Worm (Caenorhabditis elegans): Measurements from ENCODE around the gene F19B6.10.
A peak's percentile ranks its signal among the peaks of the same experiment; 100 is the strongest.

Gene F19B6.10

DNA sequence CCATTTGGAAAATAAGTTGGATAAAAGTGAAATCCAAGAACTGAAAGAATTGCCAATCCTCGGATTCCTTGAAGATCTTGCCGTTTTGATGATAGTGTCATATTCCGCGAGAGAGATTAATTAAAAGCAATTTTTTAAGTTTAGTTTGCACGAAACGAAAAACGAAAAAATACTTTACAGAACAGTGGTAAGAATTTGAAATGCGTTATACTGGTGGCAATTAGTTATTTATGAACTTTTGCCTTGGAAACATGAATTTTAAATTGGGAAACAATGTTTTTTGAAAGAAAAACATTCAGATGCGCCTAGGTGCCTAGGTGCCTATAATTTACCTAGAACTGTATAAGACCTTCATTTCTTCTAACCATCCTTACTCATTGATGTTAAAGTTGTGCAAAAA lies 29.3 kb upstream of the F19B6.10 start, which contains the start of gene oac-57:
Gene oac-57, minus strand, starts transcription at position 101 of the 400 bp plus-strand sequence.
- TF ChIP-seq nhr-80 (tag; optimal IDR thresholded peaks at IDR 0.05) (no peak), zfh-2 (GFP tag; conservative IDR thresholded peaks at IDR 0.05) (no peak), lin-26 (GFP tag; IDR thresholded peaks at IDR 0.05) (no peak), Y56A3A.18 (GFP tag; IDR thresholded peaks at IDR 0.05) (no peak), ceh-27 (GFP tag; optimal IDR thresholded peaks at IDR 0.05) (no peak), sptf-2 (GFP tag; optimal IDR thresholded peaks at IDR 0.05) (no peak), nhr-179 (tag; optimal IDR thresholded peaks at IDR 0.05) (no peak), dpff-1 (tag; optimal IDR thresholded peaks at IDR 0.05) (no peak), attf-5 (GFP tag; optimal IDR thresholded peaks at IDR 0.05) (no peak), Y67H2A.10 (GFP tag; conservative IDR thresholded peaks at IDR 0.05) (no peak), rec-8 (tag; optimal IDR thresholded peaks at IDR 0.05) (no peak)

DNA sequence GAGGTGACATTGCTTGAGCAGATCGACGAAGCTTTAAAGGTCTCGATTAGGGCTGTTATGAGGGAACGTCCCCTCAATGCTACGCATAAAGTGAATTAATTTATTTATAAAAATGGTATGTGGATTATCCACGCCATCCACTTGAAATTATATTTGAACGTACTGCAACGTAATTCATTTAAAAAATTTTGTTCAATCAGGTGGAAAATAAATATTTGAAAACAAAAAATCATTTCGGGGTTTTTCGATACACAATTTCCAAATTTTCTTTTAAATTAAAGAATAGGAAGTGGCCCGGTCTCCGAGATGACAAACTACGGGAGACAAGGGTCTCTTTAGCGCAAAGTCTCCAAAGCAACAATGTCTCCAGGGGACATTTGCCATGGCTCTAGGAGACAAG lies 25.4 kb upstream of the F19B6.10 start, which contains the start of gene oac-58:
Gene oac-58, minus strand, starts transcription at position 101 of the 400 bp plus-strand sequence.
- TF ChIP-seq F39B2.1 (GFP tag; IDR thresholded peaks at IDR 0.05) (no peak), aptf-2 (GFP tag; conservative IDR thresholded peaks at IDR 0.05) (no peak), madf-10 (tag; optimal IDR thresholded peaks at IDR 0.05) (no peak), F49E8.2 (tag; optimal IDR thresholded peaks at IDR 0.05; ENCODE audit: insufficient read depth) (no peak), unc-62 (GFP tag; optimal IDR thresholded peaks at IDR 0.05) (no peak), repo-1 (tag; optimal IDR thresholded peaks at IDR 0.05) (no peak), ets-4 (GFP tag; optimal IDR thresholded peaks at IDR 0.05) (no peak), ceh-58 (GFP tag; IDR thresholded peaks at IDR 0.05) (no peak), ztf-6 (GFP tag; IDR thresholded peaks at IDR 0.05) (no peak), ama-1 (optimal IDR thresholded peaks at IDR 0.05) (no peak), ama-1 (GFP tag; optimal IDR thresholded peaks at IDR 0.05) (no peak), sdz-38 (tag; optimal IDR thresholded peaks at IDR 0.05) (no peak), hmg-20 (GFP tag; IDR thresholded peaks at IDR 0.05) (no peak), ccch-3 (GFP tag; optimal IDR thresholded peaks at IDR 0.05) (no peak), F23B12.7 (tag; optimal IDR thresholded peaks at IDR 0.05; ENCODE audit: insufficient read depth) (no peak)

- 0 out of 2 replicates have a peak, but pooled peaks have one; percentile 10 for TF ChIP-seq F39B2.1 (GFP tag; IDR thresholded peaks at IDR 0.05)
Observed at ce11 chrIV:12326932-12327331, 10.1 kb upstream of the F19B6.10 start, which contains the start of gene F19B6.3. F19B6.3 (plus strand) TSS chrIV:12327232.

- no peak for TF ChIP-seq ceh-40 (GFP tag; IDR thresholded peaks at IDR 0.05)
- peak; percentile 20 for TF ChIP-seq F23B12.7 (tag; optimal IDR thresholded peaks at IDR 0.05; ENCODE audit: insufficient read depth)
- no peak for TF ChIP-seq mes-4 (tag; optimal IDR thresholded peaks at IDR 0.05)
- TF ChIP-seq D2030.7 (GFP tag; IDR thresholded peaks at IDR 0.05) = no peak
- no peak for TF ChIP-seq F37B4.10 (GFP tag; IDR thresholded peaks at IDR 0.05)
- no peak for TF ChIP-seq F49E8.2 (tag; optimal IDR thresholded peaks at IDR 0.05; ENCODE audit: insufficient read depth)
- no peak for TF ChIP-seq ceh-58 (GFP tag; IDR thresholded peaks at IDR 0.05)
- TF ChIP-seq F22D6.2 (tag; optimal IDR thresholded peaks at IDR 0.05) = no peak
- TF ChIP-seq him-1 (tag; optimal IDR thresholded peaks at IDR 0.05) = no peak
- TF ChIP-seq athp-1 (tag; optimal IDR thresholded peaks at IDR 0.05) = no peak
- no peak for TF ChIP-seq cebp-1 (GFP tag; IDR thresholded peaks at IDR 0.05)
- peak; percentile 24 for TF ChIP-seq cebp-1 (tag; optimal IDR thresholded peaks at IDR 0.05)
- TF ChIP-seq C06A6.2 (GFP tag; conservative IDR thresholded peaks at IDR 0.05) = no peak
- no peak for TF ChIP-seq lin-35 (GFP tag; optimal IDR thresholded peaks at IDR 0.05)
- no peak for TF ChIP-seq chd-7 (tag; optimal IDR thresholded peaks at IDR 0.05)
- no peak for TF ChIP-seq snpc-1.1 (tag; optimal IDR thresholded peaks at IDR 0.05; ENCODE audit: insufficient read depth)
- peak; percentile 2 for TF ChIP-seq lin-54 (GFP tag; optimal IDR thresholded peaks at IDR 0.05)
- no peak for TF ChIP-seq nhr-179 (tag; optimal IDR thresholded peaks at IDR 0.05)
- no peak for TF ChIP-seq ztf-25 (GFP tag; IDR thresholded peaks at IDR 0.05)
- TF ChIP-seq lin-40 (tag; optimal IDR thresholded peaks at IDR 0.05) = no peak
- peak; percentile 7 for TF ChIP-seq lsl-1 (GFP tag; optimal IDR thresholded peaks at IDR 0.05)
- no peak for TF ChIP-seq ZK185.1 (tag; optimal IDR thresholded peaks at IDR 0.05; ENCODE audit: poor library complexity, severe bottlenecking)
- TF ChIP-seq cebp-2 (GFP tag; IDR thresholded peaks at IDR 0.05) = no peak
Observed at ce11 chrIV:12330840-12331359, 6.1 kb upstream of the F19B6.10 start, which contains the start of gene ufd-1. ufd-1 (minus strand) TSS chrIV:12330890.

Measured in whole organism, young adult.